Fruit fly (Drosophila melanogaster) whole organism, wandering third instar larva: Measurements from ENCODE around the gene CG2493.

Experiments
- Abd-B ChIP-seq: fragments of >200 bp; optimal IDR thresholded peaks from 2 replicates; lab custom pipeline; 2017; ENCODE audit warnings: missing biosample characterization, missing genetic modification characterization
- CG32264 ChIP-seq: fragments of 200-800 bp; sonication (Bioruptor generic); optimal IDR thresholded peaks from 2 replicates; lab custom pipeline; 2016; ENCODE audit warnings: missing biosample characterization, missing genetic modification characterization
- CG9705 ChIP-seq: fragments of 200-800 bp; sonication (Bioruptor generic); optimal IDR thresholded peaks from 2 replicates; lab custom pipeline; 2018; ENCODE audit warnings: missing biosample characterization, mild to moderate bottlenecking, missing genetic modification characterization
- CrebA ChIP-seq: fragments of 200-800 bp; sonication (Bioruptor generic); optimal IDR thresholded peaks from 2 replicates; lab custom pipeline; 2016; ENCODE audit warnings: missing biosample characterization, mild to moderate bottlenecking, missing genetic modification characterization, borderline replicate concordance
- Dif ChIP-seq: fragments of 200-275, 200-300 bp; sonication (Bioruptor generic); optimal IDR thresholded peaks from 2 replicates; lab custom pipeline; 2018; ENCODE audit warnings: missing biosample characterization, missing genetic modification characterization; ENCODE audit not compliant: partially characterized antibody
- GATAd ChIP-seq: sonication (Bioruptor generic); optimal IDR thresholded peaks from 2 replicates; lab custom pipeline; 2016; ENCODE audit warnings: missing biosample characterization, missing genetic modification characterization
- HLH106 ChIP-seq: fragments of 200-800 bp; optimal IDR thresholded peaks from 3 replicates; lab custom pipeline; 2019; ENCODE audit warnings: missing biosample characterization, mild to moderate bottlenecking, missing genetic modification characterization, moderate library complexity
- Hnf4 ChIP-seq: fragments of 200-800 bp; sonication (Bioruptor generic); optimal IDR thresholded peaks from 2 replicates; lab custom pipeline; 2016; ENCODE audit warnings: missing biosample characterization, mild to moderate bottlenecking, missing genetic modification characterization
- Hr78 ChIP-seq: fragments of >200 bp; optimal IDR thresholded peaks from 2 replicates; lab custom pipeline; 2017; ENCODE audit warnings: missing biosample characterization, missing genetic modification characterization
- Hr83 ChIP-seq: fragments of 200-300 bp; sonication (Bioruptor generic); optimal IDR thresholded peaks from 2 replicates; lab custom pipeline; 2016; ENCODE audit warnings: missing biosample characterization, mild to moderate bottlenecking, missing genetic modification characterization, moderate library complexity; ENCODE audit not compliant: poor library complexity, severe bottlenecking
- Jra ChIP-seq: sonication (Bioruptor generic); optimal IDR thresholded peaks from 2 replicates; lab custom pipeline; 2016; ENCODE audit warnings: missing biosample characterization, missing genetic modification characterization
- Mio ChIP-seq: sonication (Bioruptor generic); optimal IDR thresholded peaks from 2 replicates; lab custom pipeline; 2016; ENCODE audit warnings: missing biosample characterization, missing genetic modification characterization
- Myc ChIP-seq: fragments of >200 bp; optimal IDR thresholded peaks from 2 replicates; lab custom pipeline; 2017
- N ChIP-seq: fragments of >200 bp; optimal IDR thresholded peaks from 2 replicates; lab custom pipeline; 2018; ENCODE audit warnings: missing biosample characterization, missing external identifiers, missing genetic modification characterization
- OdsH ChIP-seq: fragments of 200-800 bp; sonication (Bioruptor generic); optimal IDR thresholded peaks from 2 replicates; lab custom pipeline; 2016; ENCODE audit warnings: missing biosample characterization, mild to moderate bottlenecking, missing genetic modification characterization
- Rel ChIP-seq, 2 experiments: fragments of 200-800 bp; sonication (Bioruptor generic) in 1 of 2; optimal IDR thresholded peaks; 2 replicates in 1 of 2; 3 replicates in 1 of 2; lab custom pipeline; 2016 to 2019; ENCODE audit warnings: mild to moderate bottlenecking in 2 of 2, missing biosample characterization in 2 of 2, missing genetic modification characterization in 2 of 2, moderate library complexity in 1 of 2
- Sp1 ChIP-seq: fragments of 200-800 bp; sonication (Bioruptor generic); optimal IDR thresholded peaks from 3 replicates; lab custom pipeline; 2019; ENCODE audit warnings: missing biosample characterization, mild to moderate bottlenecking, missing genetic modification characterization, moderate library complexity
- Vsx2 ChIP-seq: fragments of 200-300, 225-300 bp; sonication (Bioruptor generic); optimal IDR thresholded peaks from 2 replicates; lab custom pipeline; 2018; ENCODE audit warnings: missing biosample characterization, missing genetic modification characterization; ENCODE audit not compliant: partially characterized antibody
- br ChIP-seq: fragments of 200-800 bp; sonication (Bioruptor generic); optimal IDR thresholded peaks from 2 replicates; lab custom pipeline; 2016; ENCODE audit warnings: missing biosample characterization, missing genetic modification characterization
- brk ChIP-seq: fragments of 200-800 bp; sonication (Bioruptor generic); optimal IDR thresholded peaks from 2 replicates; lab custom pipeline; 2016; ENCODE audit warnings: missing biosample characterization, mild to moderate bottlenecking, missing genetic modification characterization
- dsf ChIP-seq: sonication (Bioruptor generic); optimal IDR thresholded peaks from 2 replicates; lab custom pipeline; 2016; ENCODE audit warnings: missing biosample characterization, missing genetic modification characterization, borderline replicate concordance
- ey ChIP-seq: fragments of 200-800 bp; sonication (Bioruptor generic); optimal IDR thresholded peaks from 2 replicates; lab custom pipeline; 2016; ENCODE audit warnings: missing biosample characterization, missing genetic modification characterization
- foxo ChIP-seq, 2 experiments: fragments of 200-800 bp; sonication (Bioruptor generic); optimal IDR thresholded peaks; 2 replicates in 1 of 2; 3 replicates in 1 of 2; lab custom pipeline; 2016 to 2017; ENCODE audit warnings: missing biosample characterization in 2 of 2, missing genetic modification characterization in 2 of 2
- fru ChIP-seq: fragments of 200-800 bp; sonication (Bioruptor generic); optimal IDR thresholded peaks from 3 replicates; lab custom pipeline; 2016; ENCODE audit warnings: missing biosample characterization, mild to moderate bottlenecking, missing genetic modification characterization
- h ChIP-seq: fragments of 200-800 bp; sonication (Bioruptor generic); optimal IDR thresholded peaks from 3 replicates; lab custom pipeline; 2016; ENCODE audit warnings: missing biosample characterization, mild to moderate bottlenecking, missing genetic modification characterization
- lola ChIP-seq: fragments of >200 bp; optimal IDR thresholded peaks from 2 replicates; lab custom pipeline; 2017; ENCODE audit warnings: missing biosample characterization, missing genetic modification characterization
- pan ChIP-seq: fragments of >200 bp; optimal IDR thresholded peaks from 2 replicates; lab custom pipeline; 2017
- psq ChIP-seq: fragments of 200-800 bp; sonication (Bioruptor generic); optimal IDR thresholded peaks from 3 replicates; lab custom pipeline; 2017; ENCODE audit warnings: missing biosample characterization, mild to moderate bottlenecking, missing genetic modification characterization, moderate library complexity
- rgr ChIP-seq: fragments of 200-800 bp; sonication (Bioruptor generic); optimal IDR thresholded peaks from 3 replicates; lab custom pipeline; 2016; ENCODE audit warnings: missing biosample characterization, mild to moderate bottlenecking, missing genetic modification characterization
- sage ChIP-seq: fragments of 200-800 bp; sonication (Bioruptor generic); optimal IDR thresholded peaks from 2 replicates; lab custom pipeline; 2016; ENCODE audit warnings: missing biosample characterization, mild to moderate bottlenecking, missing genetic modification characterization
- sv ChIP-seq: fragments of 200-800 bp; sonication (Bioruptor generic); optimal IDR thresholded peaks from 3 replicates; lab custom pipeline; 2016; ENCODE audit warnings: missing biosample characterization, missing genetic modification characterization
- tai ChIP-seq: sonication (Bioruptor generic); optimal IDR thresholded peaks from 2 replicates; lab custom pipeline; 2016; ENCODE audit warnings: missing biosample characterization, missing genetic modification characterization
- usp ChIP-seq: fragments of >200 bp; optimal IDR thresholded peaks from 2 replicates; lab custom pipeline; 2017; ENCODE audit warnings: missing biosample characterization, missing genetic modification characterization
- woc ChIP-seq: sonication (Bioruptor generic); optimal IDR thresholded peaks from 2 replicates; lab custom pipeline; 2016; ENCODE audit warnings: missing biosample characterization, mild to moderate bottlenecking, missing genetic modification characterization

Gene CG2493

dm6 chr2L:20427401-20427800 lies 35.8 kb downstream of the CG2493 start:
- no peak for TF ChIP-seq Rel (GFP tag; optimal IDR thresholded peaks at IDR 0.05; lab: Kevin White, UChicago)
- TF ChIP-seq Rel (tag; optimal IDR thresholded peaks at IDR 0.05; lab: Kevin White, UChicago): peak; percentile 21
- no peak for TF ChIP-seq OdsH (GFP tag; lab: Kevin White, UChicago)
- TF ChIP-seq ey (GFP tag; lab: Kevin White, UChicago): no peak
- TF ChIP-seq, all 38 proteins: peak for 1

dm6 chr2L:20425854-20426396 lies 37.3 kb downstream of the CG2493 start, which contains the start of gene CG31688:
CG31688 (plus strand) TSS chr2L:20426199.
- no peak for TF ChIP-seq CrebA (GFP tag; lab: Kevin White, UChicago)
- TF ChIP-seq rgr (GFP tag; lab: Kevin White, UChicago): no peak
- no peak for TF ChIP-seq foxo (GFP tag; optimal IDR thresholded peaks at IDR 0.05; lab: Kevin White, UChicago)
- no peak for TF ChIP-seq Abd-B (GFP tag; lab: Kevin White, UChicago)
- no peak for TF ChIP-seq sage (GFP tag; lab: Kevin White, UChicago)
- no peak for TF ChIP-seq ey (GFP tag; lab: Kevin White, UChicago)
- TF ChIP-seq Hr83 (GFP tag; lab: Kevin White, UChicago): no peak
- TF ChIP-seq pan: no peak
- TF ChIP-seq Jra (GFP tag; lab: Kevin White, UChicago): no peak
- TF ChIP-seq Rel (GFP tag; optimal IDR thresholded peaks at IDR 0.05; lab: Kevin White, UChicago): no peak
- TF ChIP-seq Rel (tag; optimal IDR thresholded peaks at IDR 0.05; lab: Kevin White, UChicago): no peak
- TF ChIP-seq, all 38 proteins: peak for 0

dm6 chr2L:20424560-20424959 lies 38.7 kb downstream of the CG2493 start, which contains the start of gene CG15130:
CG15130 (minus strand) TSS chr2L:20424660.
- TF ChIP-seq Hr78 (GFP tag; lab: Kevin White, UChicago) (no peak), br (GFP tag; lab: Kevin White, UChicago) (no peak), rgr (GFP tag; lab: Kevin White, UChicago) (no peak), Rel (GFP tag; optimal IDR thresholded peaks at IDR 0.05; lab: Kevin White, UChicago) (no peak), Rel (tag; optimal IDR thresholded peaks at IDR 0.05; lab: Kevin White, UChicago) (no peak), Hr83 (GFP tag; lab: Kevin White, UChicago) (no peak), sage (GFP tag; lab: Kevin White, UChicago) (no peak), Myc (lab: Kevin White, UChicago) (no peak), usp (GFP tag; lab: Kevin White, UChicago) (no peak), CrebA (GFP tag; lab: Kevin White, UChicago) (no peak)

- TF ChIP-seq Hnf4 (GFP tag; lab: Kevin White, UChicago): no peak
- TF ChIP-seq Abd-B (GFP tag; lab: Kevin White, UChicago): no peak
- no peak for TF ChIP-seq pan
- TF ChIP-seq br (GFP tag; lab: Kevin White, UChicago): no peak
- TF ChIP-seq h (GFP tag; lab: Kevin White, UChicago): no peak
- TF ChIP-seq Vsx2: no peak
- TF ChIP-seq dsf: no peak
- TF ChIP-seq tai: no peak
Measured at dm6 chr2L:20420035-20420434, 43.2 kb downstream of the CG2493 start.

- no peak for TF ChIP-seq sv (GFP tag; lab: Kevin White, UChicago)
- no peak for TF ChIP-seq Dif (GFP tag; lab: Kevin White, UChicago)
- peak; percentile 18 for TF ChIP-seq Hnf4 (GFP tag; lab: Kevin White, UChicago)
- TF ChIP-seq GATAd (GFP tag; lab: Kevin White, UChicago): peak; percentile 86
- TF ChIP-seq dsf: no peak
- TF ChIP-seq foxo (GFP tag; optimal IDR thresholded peaks at IDR 0.05; lab: Kevin White, UChicago): peak in 1 of 2 experiments; percentile 38
- no peak for TF ChIP-seq OdsH (GFP tag; lab: Kevin White, UChicago)
- TF ChIP-seq HLH106: peak; percentile 33
- no peak for TF ChIP-seq N
- TF ChIP-seq fru: peak; percentile 46
- TF ChIP-seq Vsx2: no peak
- TF ChIP-seq Sp1 (GFP tag; lab: Kevin White, UChicago): no peak
- TF ChIP-seq Myc (lab: Kevin White, UChicago): no peak
- TF ChIP-seq ey (GFP tag; lab: Kevin White, UChicago): peak; percentile 23
- no peak for TF ChIP-seq CG9705 (GFP tag; lab: Kevin White, UChicago)
- TF ChIP-seq psq (GFP tag; lab: Kevin White, UChicago): peak; percentile 65
- TF ChIP-seq usp (GFP tag; lab: Kevin White, UChicago): no peak
- no peak for TF ChIP-seq Abd-B (GFP tag; lab: Kevin White, UChicago)
- TF ChIP-seq rgr (GFP tag; lab: Kevin White, UChicago): no peak
- TF ChIP-seq h (GFP tag; lab: Kevin White, UChicago): peak; percentile 12
- TF ChIP-seq Mio (GFP tag; lab: Kevin White, UChicago): no peak
- peak; percentile 16 for TF ChIP-seq brk (GFP tag; lab: Kevin White, UChicago)
- TF ChIP-seq lola (GFP tag; lab: Kevin White, UChicago): no peak
- TF ChIP-seq CG32264 (GFP tag; lab: Kevin White, UChicago): no peak
- peak; percentile 7 for TF ChIP-seq woc (GFP tag; lab: Kevin White, UChicago)
- TF ChIP-seq sage (GFP tag; lab: Kevin White, UChicago): peak; percentile 18
- TF ChIP-seq tai: no peak
- TF ChIP-seq, all 38 proteins: peak for 11
Measured at dm6 chr2L:20417597-20418286, 45.5 kb downstream of the CG2493 start.
